Worm (Caenorhabditis elegans) whole organism, young adult: ENCODE results near the gene Y75D11A.2.

Experiments used
- B0336.3 ChIP-seq: fragments of 200-800 bp; sonication (Bioruptor generic); IDR thresholded peaks from 2 replicates; pipeline ENCODE4 v1.3.6; 2022; ENCODE audit warnings: missing genetic modification characterization, missing compliant biosample characterization
- F57A8.1 ChIP-seq: fragments of 200-800 bp; sonication (Bioruptor generic); optimal IDR thresholded peaks from 2 replicates; lab custom pipeline; 2018; ENCODE audit warnings: mild to moderate bottlenecking, missing genetic modification characterization, moderate library complexity, missing compliant biosample characterization
- egl-44 ChIP-seq: fragments of 200-800 bp; sonication (Bioruptor generic); IDR thresholded peaks from 2 replicates; pipeline ENCODE4 v1.3.6; 2022; ENCODE audit warnings: missing genetic modification reagents, missing genetic modification characterization, missing compliant biosample characterization
- hlh-12 ChIP-seq: sonication (generic microtip); optimal IDR thresholded peaks from 2 replicates; lab custom pipeline; 2016; ENCODE audit warnings: missing genetic modification characterization, missing compliant biosample characterization
- hsf-1 ChIP-seq: fragments of 200-800 bp; sonication (Bioruptor generic); IDR thresholded peaks from 2 replicates; pipeline ENCODE4 v1.3.6; 2022; ENCODE audit warnings: missing genetic modification reagents, missing genetic modification characterization, missing compliant biosample characterization
- lag-1 ChIP-seq: fragments of 200-800 bp; sonication (Bioruptor generic); IDR thresholded peaks from 2 replicates; pipeline ENCODE4 v1.3.6; 2022; ENCODE audit warnings: missing genetic modification reagents, missing genetic modification characterization, missing compliant biosample characterization
- nhr-120 ChIP-seq: fragments of 200-800 bp; sonication (Bioruptor generic); IDR thresholded peaks from 2 replicates; pipeline ENCODE4 v1.3.6; 2022; ENCODE audit warnings: missing genetic modification characterization, missing compliant biosample characterization
- nhr-27 ChIP-seq: fragments of 200-800 bp; sonication (Bioruptor generic); optimal IDR thresholded peaks from 2 replicates; lab custom pipeline; 2018; ENCODE audit warnings: mild to moderate bottlenecking, missing genetic modification characterization, moderate library complexity, missing compliant biosample characterization
- pha-4 ChIP-seq: fragments of 150-350 bp; sonication (generic microtip); optimal IDR thresholded peaks from 2 replicates; lab custom pipeline; 2014; ENCODE audit warnings: missing biosample characterization, missing genetic modification reagents, missing genetic modification characterization
- snpc-4 ChIP-seq, 5 experiments: fragments of 150-350 bp in 1 of 5; sonication (generic microtip) in 4 of 5; optimal IDR thresholded peaks; 2 replicates each; lab custom pipeline; 2014 to 2018; ENCODE audit warnings: missing genetic modification characterization in 5 of 5, missing biosample characterization in 3 of 5, antibody characterized with exemption in 2 of 5, mild to moderate bottlenecking in 2 of 5, missing compliant biosample characterization in 2 of 5, missing genotype in 2 of 5, moderate library complexity in 2 of 5, missing genetic modification reagents in 1 of 5

DNA sequence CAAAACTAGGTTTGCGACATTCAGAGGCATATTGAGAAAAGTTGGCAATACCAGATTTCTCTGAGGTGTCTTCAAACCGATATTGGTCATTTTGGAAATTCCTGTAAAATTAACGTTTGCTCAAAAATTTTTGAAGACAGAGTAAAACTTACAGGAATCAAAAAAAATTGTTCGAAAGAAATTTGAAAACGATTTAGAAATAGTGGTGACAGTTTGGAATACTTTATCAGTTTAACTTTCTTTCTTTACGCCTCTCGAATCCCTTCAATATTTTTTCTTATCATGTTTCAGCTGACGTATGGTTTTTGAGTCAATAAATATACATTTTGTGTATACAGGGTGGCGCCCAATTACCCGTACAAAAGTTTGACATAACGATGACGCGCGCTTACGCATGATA lies 24.2 kb upstream of the Y75D11A.2 start, which contains the start of gene fbxa-53:
- TF ChIP-seq B0336.3 (GFP tag; lab: Robert Waterston, UW) (no peak), pha-4 (no peak), nhr-120 (GFP tag; lab: Robert Waterston, UW) (no peak), F57A8.1 (no peak), lag-1 (GFP tag; lab: Robert Waterston, UW) (no peak), nhr-27 (tag; lab: Kevin White, UChicago) (no peak), hsf-1 (GFP tag; lab: Robert Waterston, UW) (no peak), snpc-4 (GFP tag; optimal IDR thresholded peaks at IDR 0.05; lab: Kevin White, UChicago) (no peak), snpc-4 (tag; optimal IDR thresholded peaks at IDR 0.05; lab: Kevin White, UChicago) (no peak), egl-44 (GFP tag; lab: Robert Waterston, UW) (no peak), hlh-12 (tag; lab: Kevin White, UChicago) (no peak)
